Fruit fly (Drosophila melanogaster): ENCODE data around the gene CG15385.

DNA sequence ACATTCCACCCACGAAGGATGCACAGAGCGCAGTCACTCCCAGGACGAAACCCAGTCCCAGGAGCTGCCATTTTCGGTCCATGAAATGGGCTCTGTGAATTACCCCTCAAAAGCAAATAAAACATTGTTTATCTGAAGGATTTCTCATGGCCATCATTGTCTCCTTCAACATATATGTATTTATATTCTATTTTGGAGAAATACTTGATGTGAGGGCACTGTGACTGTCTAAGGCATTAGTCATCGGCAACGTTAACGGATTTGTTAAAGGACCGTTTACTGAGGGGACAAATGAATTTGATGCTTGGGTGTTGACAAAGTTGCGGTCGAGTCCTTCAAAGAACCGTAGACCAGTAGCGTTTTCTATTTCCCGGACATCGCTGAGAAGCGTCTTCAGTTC is 26.9 kb upstream of the CG15385 start, which contains the start of gene Tengl2:
- no peak for TF ChIP-seq Rfx (GFP tag; IDR thresholded peaks at IDR 0.05)
- no peak for TF ChIP-seq CG17328 (GFP tag; IDR thresholded peaks at IDR 0.05)
